Worm (Caenorhabditis elegans): ENCODE results near the gene rpn-11.

The rpn-11 gene

DNA sequence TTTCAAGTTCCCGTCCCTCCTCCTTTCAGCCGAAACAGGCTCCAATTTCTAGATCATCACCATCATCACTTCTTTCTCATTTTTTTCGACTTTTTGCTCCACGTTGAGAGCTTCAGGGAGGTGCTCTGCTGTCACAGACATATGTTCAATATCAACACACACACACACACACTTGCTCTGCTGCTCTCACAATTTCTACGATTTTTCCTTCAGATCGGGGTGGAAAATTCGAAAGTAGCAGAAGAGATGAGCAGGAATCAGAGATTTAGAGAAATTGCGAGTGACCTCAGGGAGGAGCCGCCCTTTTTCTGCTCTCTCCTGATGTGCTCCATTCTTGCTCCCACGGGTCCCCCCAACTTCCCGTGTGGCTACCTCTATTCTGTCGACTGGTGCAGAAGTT, 5.8 kb downstream of the rpn-11 start, which contains the start of gene pqn-48:
Gene pqn-48, plus strand, starts transcription at position 344 of the 400 bp plus-strand sequence.
- TF ChIP-seq nhr-120 (GFP tag; IDR thresholded peaks at IDR 0.05) (no peak), zfh-2 (GFP tag; conservative IDR thresholded peaks at IDR 0.05) (peak; percentile 60; the same call in 1 of the 2 replicates)

DNA sequence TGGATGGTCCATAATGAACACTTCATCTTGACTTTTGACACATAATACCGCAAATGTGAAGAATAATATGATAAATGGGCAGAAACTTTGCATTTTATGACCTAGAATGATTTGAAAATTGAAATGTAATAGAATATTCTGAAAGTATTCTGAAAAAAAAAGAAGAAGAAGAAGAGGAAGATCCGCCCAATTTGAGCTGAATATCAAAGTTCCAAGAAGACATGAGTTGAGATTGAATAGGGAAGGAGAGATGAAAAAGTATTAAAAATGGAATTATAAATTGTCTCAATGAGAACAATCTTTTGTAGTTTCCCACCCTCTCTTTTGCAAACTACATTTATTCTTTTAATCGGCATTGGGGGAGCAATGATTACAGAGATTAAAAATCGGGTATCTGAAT, 12.1 kb downstream of the rpn-11 start, which contains the start of gene K07D4.4:
Gene K07D4.4, minus strand, starts transcription at position 101 of the 400 bp plus-strand sequence.
- TF ChIP-seq sptf-2 (GFP tag; optimal IDR thresholded peaks at IDR 0.05) (no peak), K11D2.4 (GFP tag; IDR thresholded peaks at IDR 0.05) (no peak), hmg-1.2 (GFP tag; IDR thresholded peaks at IDR 0.05) (no peak), madf-8 (GFP tag; conservative IDR thresholded peaks at IDR 0.05) (no peak), fkh-3 (tag; optimal IDR thresholded peaks at IDR 0.05) (no peak), tbp1 (GFP tag; optimal IDR thresholded peaks at IDR 0.05) (no peak), Y53G8AR.9 (GFP tag; conservative IDR thresholded peaks at IDR 0.05) (no peak), snpc-1.1 (tag; optimal IDR thresholded peaks at IDR 0.05; ENCODE audit: insufficient read depth) (no peak), ztf-26 (tag; optimal IDR thresholded peaks at IDR 0.05) (no peak), zim-3 (tag; optimal IDR thresholded peaks at IDR 0.05) (no peak), nhr-80 (tag; optimal IDR thresholded peaks at IDR 0.05) (no peak), lin-26 (GFP tag; IDR thresholded peaks at IDR 0.05) (no peak), pbrm-1 (GFP tag; IDR thresholded peaks at IDR 0.05) (no peak), unc-130 (GFP tag; optimal IDR thresholded peaks at IDR 0.05) (no peak), ztf-18 (tag; optimal IDR thresholded peaks at IDR 0.05) (no peak), ceh-27 (GFP tag; optimal IDR thresholded peaks at IDR 0.05) (no peak), F57C9.4 (tag; optimal IDR thresholded peaks at IDR 0.05) (no peak), F37B4.10 (GFP tag; IDR thresholded peaks at IDR 0.05) (no peak), ccch-3 (GFP tag; optimal IDR thresholded peaks at IDR 0.05) (no peak)

ce11 chrII:4028276-4028675, 16.1 kb downstream of the rpn-11 start, which contains the start of gene K07D4.9:
Gene K07D4.9, plus strand, starts transcription at chrII:4028576.
- TF ChIP-seq F49E8.2 (tag; optimal IDR thresholded peaks at IDR 0.05; ENCODE audit: insufficient read depth) (no peak), snpc-1.1 (tag; optimal IDR thresholded peaks at IDR 0.05; ENCODE audit: insufficient read depth) (no peak), rpc-1 (optimal IDR thresholded peaks at IDR 0.05) (no peak), rpc-1 (tag; optimal IDR thresholded peaks at IDR 0.05) (no peak), nfya-1 (tag; optimal IDR thresholded peaks at IDR 0.05; ENCODE audit: borderline replicate concordance, insufficient read depth) (no peak)

ce11 chrII:4025462-4025861, 18.9 kb downstream of the rpn-11 start, which contains the start of gene K07D4.5:
Gene K07D4.5, minus strand, starts transcription at chrII:4025562.
- no peak for TF ChIP-seq fkh-3 (tag; optimal IDR thresholded peaks at IDR 0.05)
- TF ChIP-seq egl-44 (GFP tag; IDR thresholded peaks at IDR 0.05), result no peak
- TF ChIP-seq sea-2 (GFP tag; IDR thresholded peaks at IDR 0.05), result no peak
- TF ChIP-seq ceh-40 (GFP tag; IDR thresholded peaks at IDR 0.05), result no peak
- no peak for TF ChIP-seq ekl-4 (GFP tag; IDR thresholded peaks at IDR 0.05)
- TF ChIP-seq nhr-27 (tag; optimal IDR thresholded peaks at IDR 0.05), result no peak
- no peak for TF ChIP-seq ceh-27 (GFP tag; optimal IDR thresholded peaks at IDR 0.05)
- TF ChIP-seq D2030.7 (GFP tag; IDR thresholded peaks at IDR 0.05), result no peak
- no peak for TF ChIP-seq xnd-1 (tag; optimal IDR thresholded peaks at IDR 0.05)
- TF ChIP-seq F49E8.2 (tag; optimal IDR thresholded peaks at IDR 0.05; ENCODE audit: insufficient read depth), result no peak

ce11 chrII:4018617-4019016, 25.7 kb downstream of the rpn-11 start, which contains the start of gene K07D4.6:
Gene K07D4.6, minus strand, starts transcription at chrII:4018717.
- TF ChIP-seq madf-3 (GFP tag; IDR thresholded peaks at IDR 0.05), result no peak
- TF ChIP-seq D2030.7 (GFP tag; IDR thresholded peaks at IDR 0.05), result no peak
- no peak for TF ChIP-seq ztf-25 (GFP tag; IDR thresholded peaks at IDR 0.05)
- TF ChIP-seq Y53G8AR.9 (GFP tag; conservative IDR thresholded peaks at IDR 0.05), result no peak
- TF ChIP-seq lag-1 (GFP tag; IDR thresholded peaks at IDR 0.05), result no peak
- no peak for TF ChIP-seq C17E4.6 (GFP tag; IDR thresholded peaks at IDR 0.05)
- TF ChIP-seq ceh-91 (GFP tag; IDR thresholded peaks at IDR 0.05), result no peak
- no peak for TF ChIP-seq snpc-1.3 (tag; optimal IDR thresholded peaks at IDR 0.05; ENCODE audit: insufficient read depth)
- TF ChIP-seq lsl-1 (GFP tag; optimal IDR thresholded peaks at IDR 0.05), result no peak
- no peak for TF ChIP-seq gei-17 (GFP tag; optimal IDR thresholded peaks at IDR 0.05)
- no peak for TF ChIP-seq ztf-28 (GFP tag; IDR thresholded peaks at IDR 0.05)
- TF ChIP-seq Y56A3A.18 (GFP tag; IDR thresholded peaks at IDR 0.05), result no peak
- TF ChIP-seq aptf-2 (GFP tag; conservative IDR thresholded peaks at IDR 0.05), result no peak
- no peak for TF ChIP-seq K12H6.12 (tag; optimal IDR thresholded peaks at IDR 0.05)
